Fruit fly (Drosophila melanogaster) whole organism, embryonic: ENCODE data around the gene dome.

Source experiments
- ATbp ChIP-seq: fragments of 200-800 bp; sonication (Bioruptor generic); optimal IDR thresholded peaks from 2 replicates; lab custom pipeline; 2017; ENCODE audit warnings: missing biosample characterization, mild to moderate bottlenecking, missing genetic modification characterization, missing genetic modification reagents
- Ada2b ChIP-seq: fragments of 200-800 bp; sonication (Bioruptor generic); IDR thresholded peaks from 2 replicates; pipeline ENCODE4 v1.3.6; 2022; ENCODE audit warnings: missing biosample characterization, missing genetic modification characterization
- C15 ChIP-seq: fragments of 200-800 bp; sonication (Bioruptor generic); IDR thresholded peaks from 3 replicates; pipeline ENCODE4 v1.3.6; 2022; ENCODE audit warnings: missing biosample characterization, missing genetic modification characterization
- CG10209 ChIP-seq: fragments of 200-800 bp; sonication (Bioruptor generic); optimal IDR thresholded peaks from 3 replicates; lab custom pipeline; 2017; ENCODE audit warnings: missing biosample characterization, mild to moderate bottlenecking, missing genetic modification characterization, missing genetic modification reagents
- CG10267 ChIP-seq: fragments of 200-800 bp; sonication (Bioruptor generic); optimal IDR thresholded peaks from 2 replicates; lab custom pipeline; 2018; ENCODE audit warnings: missing biosample characterization, mild to moderate bottlenecking, missing genetic modification characterization, moderate library complexity
- CG10462 ChIP-seq: fragments of 200-800 bp; sonication (Bioruptor generic); optimal IDR thresholded peaks from 2 replicates; lab custom pipeline; 2016; ENCODE audit warnings: missing biosample characterization, missing genetic modification characterization
- CG11456 ChIP-seq: fragments of 200-800 bp; sonication (Bioruptor generic); IDR thresholded peaks from 3 replicates; pipeline ENCODE4 v1.3.6; 2022; ENCODE audit warnings: missing biosample characterization, missing genetic modification characterization
- CG11695 ChIP-seq: fragments of 200-800 bp; sonication (Bioruptor generic); IDR thresholded peaks from 3 replicates; pipeline ENCODE4 v1.3.6; 2022; ENCODE audit warnings: missing biosample characterization, missing genetic modification characterization
- CG13287 ChIP-seq: fragments of 200-800 bp; sonication (Bioruptor generic); IDR thresholded peaks from 2 replicates; pipeline ENCODE4 v1.3.6; 2022; ENCODE audit warnings: missing biosample characterization, missing genetic modification characterization; ENCODE audit not compliant: partially characterized antibody
- CG17568 ChIP-seq: fragments of 200-800 bp; sonication (Bioruptor generic); optimal IDR thresholded peaks from 2 replicates; lab custom pipeline; 2018; ENCODE audit warnings: missing biosample characterization, mild to moderate bottlenecking, missing genetic modification characterization, moderate library complexity
- CG17912 ChIP-seq: fragments of 200-800 bp; sonication (Bioruptor generic); optimal IDR thresholded peaks from 2 replicates; lab custom pipeline; 2018; ENCODE audit warnings: missing biosample characterization, mild to moderate bottlenecking, missing genetic modification characterization
- CG18011 ChIP-seq: fragments of 200-800 bp; sonication (Bioruptor generic); optimal IDR thresholded peaks from 2 replicates; lab custom pipeline; 2017; ENCODE audit warnings: missing biosample characterization, missing genetic modification characterization, mild to moderate bottlenecking, moderate library complexity, missing genotype
- CG2199 ChIP-seq: fragments of 200-800 bp; sonication (Bioruptor generic); IDR thresholded peaks from 3 replicates; pipeline ENCODE4 v1.3.6; 2022; ENCODE audit warnings: missing biosample characterization, missing genetic modification characterization
- CG2875 ChIP-seq: fragments of 200-800 bp; sonication (Bioruptor generic); optimal IDR thresholded peaks from 2 replicates; lab custom pipeline; 2017; ENCODE audit warnings: missing biosample characterization, mild to moderate bottlenecking, missing genetic modification characterization, missing genetic modification reagents
- CG3407 ChIP-seq: fragments of 200-800 bp; sonication (Bioruptor generic); optimal IDR thresholded peaks from 2 replicates; lab custom pipeline; 2018; ENCODE audit warnings: missing biosample characterization, mild to moderate bottlenecking, missing genetic modification characterization
- CG4360 ChIP-seq: fragments of 200-800 bp; sonication (Bioruptor generic); IDR thresholded peaks from 2 replicates; pipeline ENCODE4 v1.3.6; 2022; ENCODE audit warnings: missing biosample characterization, missing genetic modification characterization
- CG5245 ChIP-seq: fragments of 200-800 bp; sonication (Bioruptor generic); optimal IDR thresholded peaks from 3 replicates; lab custom pipeline; 2016; ENCODE audit warnings: missing biosample characterization, missing genetic modification characterization
- CG6689 ChIP-seq: fragments of 200-800 bp; sonication (Bioruptor generic); IDR thresholded peaks from 2 replicates; pipeline ENCODE4 v1.3.6; 2022; ENCODE audit warnings: missing biosample characterization, missing genetic modification characterization
- CG7745 ChIP-seq: fragments of 200-800 bp; sonication (Bioruptor generic); optimal IDR thresholded peaks from 2 replicates; lab custom pipeline; 2018; ENCODE audit warnings: missing biosample characterization, mild to moderate bottlenecking, missing genetic modification characterization, moderate library complexity
- CG8290 ChIP-seq, 3 experiments: fragments of 200-800 bp; sonication (Bioruptor generic); optimal IDR thresholded peaks; 2 replicates each; lab custom pipeline; 2016 to 2019; ENCODE audit warnings: missing biosample characterization in 3 of 3, missing genetic modification characterization in 3 of 3, mild to moderate bottlenecking in 2 of 3, moderate library complexity in 1 of 3
- CG9797 ChIP-seq: fragments of 200-800 bp; sonication (Bioruptor generic); optimal IDR thresholded peaks from 3 replicates; lab custom pipeline; 2018; ENCODE audit warnings: missing biosample characterization, mild to moderate bottlenecking, missing genetic modification characterization
- Dip3 ChIP-seq: fragments of 200-800 bp; sonication (Bioruptor generic); optimal IDR thresholded peaks from 3 replicates; lab custom pipeline; 2016; ENCODE audit warnings: missing biosample characterization, missing genetic modification characterization
- H2.0 ChIP-seq: fragments of 200-800 bp; sonication (Bioruptor generic); IDR thresholded peaks from 2 replicates; pipeline ENCODE4 v1.3.6; 2022; ENCODE audit warnings: missing biosample characterization, missing genetic modification characterization
- Hmx ChIP-seq: fragments of 200-800 bp; sonication (Bioruptor generic); optimal IDR thresholded peaks from 2 replicates; lab custom pipeline; 2016; ENCODE audit warnings: missing biosample characterization, missing genetic modification characterization
- Lhr ChIP-seq: fragments of 200-800 bp; sonication (Bioruptor generic); optimal IDR thresholded peaks from 3 replicates; lab custom pipeline; 2017; ENCODE audit warnings: mild to moderate bottlenecking, missing biosample characterization, missing genetic modification reagents, missing genetic modification characterization
- Mrtf ChIP-seq: fragments of 200-800 bp; sonication (Bioruptor generic); IDR thresholded peaks from 3 replicates; pipeline ENCODE4 v1.3.6; 2022; ENCODE audit warnings: missing biosample characterization, missing genetic modification characterization
- NfI ChIP-seq: fragments of 200-800 bp; sonication (Bioruptor generic); optimal IDR thresholded peaks from 3 replicates; lab custom pipeline; 2018; ENCODE audit warnings: missing biosample characterization, mild to moderate bottlenecking, missing genetic modification characterization, moderate library complexity
- Optix ChIP-seq: fragments of 200-800 bp; sonication (Bioruptor generic); IDR thresholded peaks from 3 replicates; pipeline ENCODE4 v1.3.6; 2022; ENCODE audit warnings: missing biosample characterization, missing genetic modification characterization
- Sox102F ChIP-seq: fragments of 200-800 bp; sonication (Bioruptor generic); optimal IDR thresholded peaks from 2 replicates; lab custom pipeline; 2018; ENCODE audit warnings: missing biosample characterization, mild to moderate bottlenecking, missing genetic modification characterization, moderate library complexity
- Tbp ChIP-seq: fragments of >200 bp; optimal IDR thresholded peaks from 2 replicates; lab custom pipeline; 2018; ENCODE audit warnings: missing biosample characterization, missing genetic modification characterization
- ab ChIP-seq: fragments of 200-800 bp; sonication (Bioruptor generic); optimal IDR thresholded peaks from 2 replicates; lab custom pipeline; 2016; ENCODE audit warnings: missing biosample characterization, missing genetic modification characterization
- ara ChIP-seq: fragments of 200-800 bp; sonication (Bioruptor generic); IDR thresholded peaks from 2 replicates; pipeline ENCODE4 v1.3.6; 2022; ENCODE audit warnings: missing biosample characterization, missing genetic modification characterization
- cas ChIP-seq: fragments of 200-800 bp; sonication (Bioruptor generic); IDR thresholded peaks from 2 replicates; pipeline ENCODE4 v1.3.6; 2022; ENCODE audit warnings: missing biosample characterization, missing genetic modification characterization
- caup ChIP-seq: fragments of 200-800 bp; sonication (Bioruptor generic); optimal IDR thresholded peaks from 3 replicates; lab custom pipeline; 2017; ENCODE audit warnings: missing biosample characterization, mild to moderate bottlenecking, missing genetic modification characterization, moderate library complexity; ENCODE audit not compliant: severe bottlenecking
- disco-r ChIP-seq: fragments of 200-800 bp; sonication (Bioruptor generic); optimal IDR thresholded peaks from 2 replicates; lab custom pipeline; 2016; ENCODE audit warnings: missing biosample characterization, missing genetic modification characterization
- dysf ChIP-seq: fragments of 200-800 bp; sonication (Bioruptor generic); IDR thresholded peaks from 3 replicates; pipeline ENCODE4 v1.3.6; 2022; ENCODE audit warnings: missing biosample characterization, missing genetic modification characterization
- fu2 ChIP-seq: fragments of 200-800 bp; sonication (Bioruptor generic); optimal IDR thresholded peaks from 2 replicates; lab custom pipeline; 2016; ENCODE audit warnings: missing biosample characterization, missing genetic modification characterization
- jing ChIP-seq: fragments of 200-800 bp; sonication (Bioruptor generic); optimal IDR thresholded peaks from 2 replicates; lab custom pipeline; 2018; ENCODE audit warnings: missing biosample characterization, mild to moderate bottlenecking, missing genetic modification characterization
- lov ChIP-seq, 2 experiments: fragments of 200-800 bp in 1 of 2; fragments of >200 bp in 1 of 2; sonication (Bioruptor generic) in 1 of 2; IDR thresholded peaks in 1 of 2; optimal IDR thresholded peaks in 1 of 2; 2 replicates in 1 of 2; 3 replicates in 1 of 2; pipeline versions ENCODE4 v1.3.6 to Lab custom; 2017 to 2022; ENCODE audit warnings: missing biosample characterization in 1 of 2, missing genetic modification characterization in 1 of 2
- nau ChIP-seq: fragments of 200-800 bp; sonication (Bioruptor generic); optimal IDR thresholded peaks from 3 replicates; lab custom pipeline; 2017; ENCODE audit warnings: missing biosample characterization, mild to moderate bottlenecking, missing genetic modification characterization, missing genetic modification reagents
- pnt ChIP-seq: fragments of 200-800 bp; sonication (Bioruptor generic); optimal IDR thresholded peaks from 3 replicates; lab custom pipeline; 2016; ENCODE audit warnings: missing biosample characterization, missing genetic modification characterization
- pum ChIP-seq: fragments of 200-800 bp; sonication (Bioruptor generic); optimal IDR thresholded peaks from 2 replicates; lab custom pipeline; 2016; ENCODE audit warnings: missing biosample characterization, missing genetic modification characterization
- pzg ChIP-seq: fragments of 200-800 bp; sonication (Bioruptor generic); optimal IDR thresholded peaks from 3 replicates; lab custom pipeline; 2018; ENCODE audit warnings: missing biosample characterization, mild to moderate bottlenecking, missing genetic modification characterization, moderate library complexity
- ranshi ChIP-seq: fragments of 200-800 bp; sonication (Bioruptor generic); IDR thresholded peaks from 2 replicates; pipeline ENCODE4 v1.3.6; 2022; ENCODE audit warnings: missing biosample characterization, missing genetic modification characterization
- schlank ChIP-seq: fragments of 200-800 bp; sonication (Bioruptor generic); optimal IDR thresholded peaks from 2 replicates; lab custom pipeline; 2018; ENCODE audit warnings: missing biosample characterization, mild to moderate bottlenecking, missing genetic modification characterization
- sd ChIP-seq: fragments of 200-800 bp; sonication (Bioruptor generic); optimal IDR thresholded peaks from 3 replicates; lab custom pipeline; 2018; ENCODE audit warnings: missing biosample characterization, mild to moderate bottlenecking, missing genetic modification characterization, moderate library complexity
- tll ChIP-seq, 2 experiments: fragments of 200-800 bp in 1 of 2; fragments of >200 bp in 1 of 2; sonication (Bioruptor generic) in 1 of 2; optimal IDR thresholded peaks; 2 replicates each; lab custom pipeline; 2017 to 2019; ENCODE audit warnings: missing biosample characterization in 2 of 2, missing genetic modification characterization in 2 of 2, mild to moderate bottlenecking in 1 of 2, moderate library complexity in 1 of 2
- tup ChIP-seq: fragments of 200-800 bp; sonication (Bioruptor generic); optimal IDR thresholded peaks from 2 replicates; lab custom pipeline; 2016; ENCODE audit warnings: missing biosample characterization, mild to moderate bottlenecking, missing genetic modification characterization, moderate library complexity

The dome gene

dm6 chrX:19651757-19652419, 31.4 kb downstream of the dome start, which contains the start of the genes Ranbp21 and Elys (continued):
- TF ChIP-seq ATbp (GFP tag; lab: Kevin White, UChicago) (no peak), Lhr (GFP tag; lab: Kevin White, UChicago) (peak; percentile 66), fu2 (GFP tag; lab: Kevin White, UChicago) (peak; percentile 65), CG18011 (GFP tag; lab: Kevin White, UChicago) (no peak), disco-r (GFP tag; lab: Kevin White, UChicago) (peak; percentile 12), pzg (GFP tag; lab: Kevin White, UChicago) (peak; percentile 55), sd (tag; lab: Kevin White, UChicago) (no peak), CG11456 (peak; percentile 55; the same call in 1 of the 3 replicates), Sox102F (GFP tag; lab: Kevin White, UChicago) (no peak), CG7745 (no peak), Hmx (GFP tag; lab: Kevin White, UChicago) (no peak), Dip3 (peak; percentile 73), ara (GFP tag; lab: Robert Waterston, UW) (peak; percentile 62), CG17912 (GFP tag; lab: Kevin White, UChicago) (no peak), CG10267 (tag; lab: Kevin White, UChicago) (peak; percentile 93), CG3407 (GFP tag; lab: Kevin White, UChicago) (no peak), CG10209 (GFP tag; lab: Kevin White, UChicago) (peak; percentile 38), ab (GFP tag; lab: Kevin White, UChicago) (no peak), CG8290 (GFP tag; optimal IDR thresholded peaks at IDR 0.05; lab: Kevin White, UChicago) (no peak), CG8290 (tag; optimal IDR thresholded peaks at IDR 0.05; lab: Kevin White, UChicago) (peak in 1 of 2 experiments; percentile 27), Ada2b (GFP tag; lab: Robert Waterston, UW) (no peak), nau (GFP tag; lab: Kevin White, UChicago) (no peak), schlank (tag; lab: Kevin White, UChicago) (no peak), C15 (GFP tag; lab: Robert Waterston, UW) (no peak), CG13287 (peak; percentile 55), tup (peak; percentile 33), CG2199 (no peak), NfI (GFP tag; lab: Kevin White, UChicago) (peak; percentile 27), jing (GFP tag; lab: Kevin White, UChicago) (no peak), CG5245 (GFP tag; lab: Kevin White, UChicago) (peak; percentile 28), lov (optimal IDR thresholded peaks at IDR 0.05; lab: Kevin White, UChicago) (no peak), lov (GFP tag; IDR thresholded peaks at IDR 0.05; lab: Robert Waterston, UW) (no peak), dysf (GFP tag; lab: Robert Waterston, UW) (peak; percentile 55), CG17568 (GFP tag; lab: Kevin White, UChicago) (no peak), tll (GFP tag; optimal IDR thresholded peaks at IDR 0.05; lab: Kevin White, UChicago) (no peak), CG9797 (GFP tag; lab: Kevin White, UChicago) (peak; percentile 40), CG11695 (GFP tag; lab: Robert Waterston, UW) (peak; percentile 46; the same call in 1 of the 3 replicates), cas (GFP tag; lab: Robert Waterston, UW) (no peak), CG4360 (GFP tag; lab: Robert Waterston, UW) (no peak), pnt (GFP tag; lab: Kevin White, UChicago) (peak; percentile 62), Mrtf (no peak), CG10462 (GFP tag; lab: Kevin White, UChicago) (peak; percentile 77), Optix (peak; percentile 57; the same call in 2 of the 3 replicates), ranshi (peak; percentile 67; the same call in 1 of the 2 replicates), CG6689 (GFP tag; lab: Robert Waterston, UW) (peak; percentile 67), CG2875 (GFP tag; lab: Kevin White, UChicago) (no peak), Tbp (GFP tag; lab: Kevin White, UChicago) (no peak), H2.0 (GFP tag; lab: Robert Waterston, UW) (peak; percentile 52), caup (GFP tag; lab: Kevin White, UChicago) (no peak), pum (GFP tag; lab: Kevin White, UChicago) (peak; percentile 76)
